Fruit fly (Drosophila melanogaster): ENCODE data around the gene CG32281.
A peak's percentile ranks its signal among the peaks of the same experiment; 100 is the strongest.

The CG32281 gene

DNA sequence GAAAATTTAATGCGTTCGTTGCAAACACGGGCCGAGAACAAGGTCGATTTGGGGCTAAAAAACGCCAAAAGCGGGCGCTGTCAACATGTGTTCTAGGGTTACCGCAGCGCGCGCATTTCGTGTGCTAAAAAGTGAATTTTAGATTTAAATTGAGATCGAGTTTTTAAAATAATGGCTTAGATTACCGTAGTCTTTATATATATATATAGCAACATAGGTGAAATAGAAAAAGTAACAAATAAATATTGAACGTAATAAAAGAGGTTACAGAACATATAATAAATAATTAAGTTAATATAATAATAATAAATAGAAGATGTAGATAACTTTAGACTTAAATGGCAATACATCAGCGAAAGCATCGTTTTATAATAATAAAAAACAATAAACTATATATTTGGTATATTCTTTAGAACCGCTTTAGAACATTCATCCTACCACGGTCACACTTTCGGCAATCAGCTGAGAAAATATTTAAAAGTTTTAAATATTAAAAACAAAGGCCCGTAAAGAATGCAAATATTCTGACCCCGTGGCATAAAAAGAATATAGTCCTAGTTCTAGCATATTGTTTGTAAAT lies 25.7 kb upstream of the CG32281 start, which contains the start of the genes CG11537 and Alg2:
TSS of gene CG11537 (minus strand) at position 75 of the 580 bp plus-strand sequence.
TSS of gene Alg2 (plus strand) at position 426 of the 580 bp plus-strand sequence.
- TF ChIP-seq CG8119 (GFP tag; IDR thresholded peaks at IDR 0.05), result no peak
- TF ChIP-seq achi (GFP tag; optimal IDR thresholded peaks at IDR 0.05), result peak; percentile 88
- no peak for TF ChIP-seq Eip75B (GFP tag; optimal IDR thresholded peaks at IDR 0.05)
- TF ChIP-seq fd85E (GFP tag; optimal IDR thresholded peaks at IDR 0.05), result no peak
- no peak for TF ChIP-seq CG8319 (GFP tag; optimal IDR thresholded peaks at IDR 0.05)
- TF ChIP-seq acj6 (GFP tag; optimal IDR thresholded peaks at IDR 0.05), result no peak
- TF ChIP-seq spab (GFP tag; optimal IDR thresholded peaks at IDR 0.05), result no peak
- no peak for TF ChIP-seq Met (GFP tag; optimal IDR thresholded peaks at IDR 0.05)
- no peak for TF ChIP-seq CG6163 (GFP tag; IDR thresholded peaks at IDR 0.05)
- TF ChIP-seq CG6808 (GFP tag; optimal IDR thresholded peaks at IDR 0.05), result no peak
- TF ChIP-seq CG11762 (GFP tag; optimal IDR thresholded peaks at IDR 0.05; ENCODE audit: insufficient read depth), result no peak
- no peak for TF ChIP-seq fkh (GFP tag; optimal IDR thresholded peaks at IDR 0.05)
- peak; percentile 36 for TF ChIP-seq CG3032 (tag; optimal IDR thresholded peaks at IDR 0.05)
- no peak for TF ChIP-seq Blimp-1 (GFP tag; optimal IDR thresholded peaks at IDR 0.05)
- TF ChIP-seq lz (GFP tag; optimal IDR thresholded peaks at IDR 0.05), result no peak
- TF ChIP-seq OdsH (GFP tag; optimal IDR thresholded peaks at IDR 0.05), result peak; percentile 34
- no peak for TF ChIP-seq fd59A (GFP tag; optimal IDR thresholded peaks at IDR 0.05)
- TF ChIP-seq salr (GFP tag; optimal IDR thresholded peaks at IDR 0.05), result peak in 1 of 2 experiments; percentile 7
- TF ChIP-seq topi (GFP tag; optimal IDR thresholded peaks at IDR 0.05), result no peak
- TF ChIP-seq vri (GFP tag; optimal IDR thresholded peaks at IDR 0.05), result peak; percentile 16
- peak; percentile 11 for TF ChIP-seq CG6792 (GFP tag; optimal IDR thresholded peaks at IDR 0.05)
- peak; percentile 10 for TF ChIP-seq CG34406 (GFP tag; optimal IDR thresholded peaks at IDR 0.05)
- peak in 1 of 2 experiments; percentile 12 for TF ChIP-seq ss (GFP tag; optimal IDR thresholded peaks at IDR 0.05)
- TF ChIP-seq Ets96B (tag; optimal IDR thresholded peaks at IDR 0.05), result peak; percentile 10
- TF ChIP-seq svp (GFP tag), result peak; percentile 64
- TF ChIP-seq cyc (GFP tag; optimal IDR thresholded peaks at IDR 0.05), result no peak
- TF ChIP-seq pdm3 (GFP tag; optimal IDR thresholded peaks at IDR 0.05), result no peak
- TF ChIP-seq Sox14 (GFP tag; optimal IDR thresholded peaks at IDR 0.05), result peak; percentile 40
- no peak for TF ChIP-seq CG6276 (GFP tag; optimal IDR thresholded peaks at IDR 0.05)
- TF ChIP-seq CG11294 (GFP tag; IDR thresholded peaks at IDR 0.05), result no peak
- TF ChIP-seq CG31627 (GFP tag; optimal IDR thresholded peaks at IDR 0.05), result peak; percentile 15
- TF ChIP-seq CG3919 (GFP tag; optimal IDR thresholded peaks at IDR 0.05), result peak; percentile 31
- TF ChIP-seq esn (GFP tag; optimal IDR thresholded peaks at IDR 0.05), result peak; percentile 24
- no peak for TF ChIP-seq CG8632 (GFP tag; optimal IDR thresholded peaks at IDR 0.05)

DNA sequence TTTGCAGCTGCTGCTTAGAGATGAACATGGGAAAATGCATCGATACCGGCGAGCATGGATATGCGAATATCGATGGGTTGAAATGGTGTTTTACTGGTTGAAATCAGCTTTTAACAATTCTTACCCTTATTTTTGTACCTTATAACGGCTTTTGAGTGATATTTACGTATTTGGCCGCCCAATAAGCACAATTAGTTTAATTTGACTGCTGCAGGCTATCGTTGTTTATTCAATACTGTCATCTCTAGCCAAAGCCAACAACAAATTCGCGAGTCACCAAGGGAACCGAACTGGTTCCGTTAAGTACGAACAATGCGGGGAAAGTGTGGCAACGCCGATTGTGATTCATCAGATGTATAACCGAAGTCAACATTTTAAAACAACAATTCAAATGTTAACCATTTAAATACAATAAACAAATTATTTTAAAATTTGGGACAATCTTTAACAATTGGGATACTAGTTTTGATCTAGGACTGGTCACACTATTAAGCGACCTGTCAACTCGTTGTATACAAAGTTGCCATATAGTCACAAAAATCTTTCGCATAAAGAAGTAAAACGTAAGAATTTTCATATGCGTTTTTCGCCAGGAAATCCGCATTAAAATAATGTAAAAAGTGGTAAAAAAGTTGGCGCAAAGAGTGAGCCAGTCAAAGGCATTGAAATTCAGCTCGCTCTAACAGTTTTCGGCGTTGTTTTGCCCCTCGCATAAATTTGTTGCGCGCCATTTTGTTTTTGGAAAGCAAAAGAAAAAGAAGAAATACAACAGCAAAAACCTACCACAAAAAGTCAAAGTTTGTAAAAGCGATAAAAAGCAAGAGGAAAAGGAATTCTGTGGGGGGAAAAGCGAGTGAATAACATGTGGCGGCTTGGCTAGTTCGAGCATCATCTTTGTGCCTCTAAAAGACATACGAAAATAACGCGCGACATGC lies 20.8 kb upstream of the CG32281 start, which contains the start of the genes Usp5 and BtbVII:
TSS of gene Usp5 (minus strand) at position 234 of the 935 bp plus-strand sequence.
TSS of gene BtbVII (plus strand) at position 522 of the 935 bp plus-strand sequence.
- TF ChIP-seq Hr39 (GFP tag; optimal IDR thresholded peaks at IDR 0.05) (no peak), Hr4 (GFP tag; optimal IDR thresholded peaks at IDR 0.05) (no peak), CG9139 (GFP tag; optimal IDR thresholded peaks at IDR 0.05) (no peak), Ets21C (GFP tag; optimal IDR thresholded peaks at IDR 0.05) (peak; percentile 60), CG11294 (GFP tag; IDR thresholded peaks at IDR 0.05) (no peak; the same call in 1 of the 2 replicates), topi (GFP tag; optimal IDR thresholded peaks at IDR 0.05) (peak; percentile 49), CG3032 (tag; optimal IDR thresholded peaks at IDR 0.05) (peak; percentile 39), salr (GFP tag; optimal IDR thresholded peaks at IDR 0.05) (peak in 1 of 2 experiments; percentile 12), fd59A (GFP tag; optimal IDR thresholded peaks at IDR 0.05) (peak; percentile 20), CG1621 (tag; optimal IDR thresholded peaks at IDR 0.05) (peak; percentile 18), dac (GFP tag; optimal IDR thresholded peaks at IDR 0.05) (no peak), spab (GFP tag; optimal IDR thresholded peaks at IDR 0.05) (peak; percentile 6), Eip93F (GFP tag; optimal IDR thresholded peaks at IDR 0.05) (no peak), CG8319 (GFP tag; optimal IDR thresholded peaks at IDR 0.05) (no peak), fd85E (GFP tag; optimal IDR thresholded peaks at IDR 0.05) (no peak), CG11762 (GFP tag; optimal IDR thresholded peaks at IDR 0.05; ENCODE audit: insufficient read depth) (no peak), CG10631 (GFP tag; optimal IDR thresholded peaks at IDR 0.05) (no peak), net (GFP tag; optimal IDR thresholded peaks at IDR 0.05) (peak; percentile 51), esn (GFP tag; optimal IDR thresholded peaks at IDR 0.05) (peak; percentile 72), eg (GFP tag; IDR thresholded peaks at IDR 0.05) (0 out of 3 replicates have a peak, but pooled peaks have one; percentile 10), Gug (GFP tag; IDR thresholded peaks at IDR 0.05) (peak; percentile 53), OdsH (GFP tag; optimal IDR thresholded peaks at IDR 0.05) (no peak), svp (GFP tag) (peak; percentile 81), lz (GFP tag; optimal IDR thresholded peaks at IDR 0.05) (peak; percentile 79), CG6808 (GFP tag; optimal IDR thresholded peaks at IDR 0.05) (peak; percentile 55), CG6276 (GFP tag; optimal IDR thresholded peaks at IDR 0.05) (no peak), CG6163 (GFP tag; IDR thresholded peaks at IDR 0.05) (no peak), Eip78C (GFP tag) (peak; percentile 91)

Data from whole organism, prepupa.